Worm (Caenorhabditis elegans): ENCODE measurements around the gene R13D7.2.

DNA sequence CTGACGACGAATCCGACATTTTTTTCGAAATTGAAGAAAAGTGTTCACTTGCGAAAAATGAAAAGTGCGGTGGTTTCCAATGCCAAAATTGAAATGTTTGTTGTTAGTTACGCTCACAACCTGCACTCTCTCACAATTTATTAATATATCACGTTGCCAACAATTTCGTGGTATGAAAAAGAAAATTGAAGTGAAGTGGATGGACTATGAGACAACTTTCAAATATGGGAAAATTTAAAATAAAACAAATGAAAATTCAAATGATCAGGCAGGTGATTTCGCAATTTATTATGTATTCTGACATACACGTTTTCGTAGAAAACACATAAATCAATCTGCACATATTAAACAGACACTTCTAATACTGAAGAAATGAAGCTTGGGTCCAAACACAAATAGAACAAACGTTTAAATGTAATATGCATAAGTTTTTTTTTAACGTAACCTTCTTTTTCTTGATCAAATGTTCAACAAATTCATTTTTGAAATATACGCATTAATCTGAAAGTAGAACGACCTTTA is 23.6 kb upstream of the R13D7.2 start, which contains the start of gene srp-6:
- TF ChIP-seq unc-62 (GFP tag; optimal IDR thresholded peaks at IDR 0.05) (no peak), nhr-10 (tag; optimal IDR thresholded peaks at IDR 0.05) (no peak), alr-1 (tag; optimal IDR thresholded peaks at IDR 0.05) (no peak), F13H6.1 (tag; optimal IDR thresholded peaks at IDR 0.05) (no peak), zag-1 (tag; optimal IDR thresholded peaks at IDR 0.05) (no peak), fos-1 (tag; optimal IDR thresholded peaks at IDR 0.05) (peak; percentile 2), mab-5 (tag; optimal IDR thresholded peaks at IDR 0.05) (no peak), ztf-4 (tag; optimal IDR thresholded peaks at IDR 0.05) (no peak), lin-11 (tag; optimal IDR thresholded peaks at IDR 0.05) (no peak)
